Worm (Caenorhabditis elegans) whole organism, young adult: ENCODE results near the gene efl-1.

ENCODE experiments used
- B0261.1 ChIP-seq: sonication (generic microtip); optimal IDR thresholded peaks from 2 replicates; lab custom pipeline; 2016; ENCODE audit warnings: mild to moderate bottlenecking, missing genetic modification characterization, moderate library complexity, missing compliant biosample characterization
- F23B12.7 ChIP-seq: sonication (generic microtip); optimal IDR thresholded peaks from 2 replicates; lab custom pipeline; 2017; ENCODE audit warnings: missing genetic modification characterization, mild to moderate bottlenecking, missing compliant biosample characterization, antibody characterized with exemption, moderate library complexity; ENCODE audit not compliant: insufficient read depth
- F39B2.1 ChIP-seq: fragments of 200-800 bp; sonication (Bioruptor generic); IDR thresholded peaks from 2 replicates; pipeline ENCODE4 v1.3.6; 2022; ENCODE audit warnings: missing genetic modification reagents, missing genetic modification characterization, missing compliant biosample characterization
- F55B11.4 ChIP-seq: sonication (generic microtip); optimal IDR thresholded peaks from 2 replicates; lab custom pipeline; 2016; ENCODE audit warnings: missing compliant biosample characterization, missing genetic modification characterization, borderline replicate concordance; ENCODE audit not compliant: insufficient read depth
- F57C9.4 ChIP-seq: sonication (generic microtip); optimal IDR thresholded peaks from 2 replicates; lab custom pipeline; 2017; ENCODE audit warnings: mild to moderate bottlenecking, missing genetic modification characterization, missing compliant biosample characterization
- Y53G8AR.9 ChIP-seq: fragments of 200-800 bp; sonication (Bioruptor generic); conservative IDR thresholded peaks from 2 replicates; pipeline ENCODE4 v1.3.6; 2022; ENCODE audit warnings: missing genetic modification reagents, missing genetic modification characterization, missing compliant biosample characterization
- Y67H2A.10 ChIP-seq: fragments of 200-800 bp; sonication (Bioruptor generic); conservative IDR thresholded peaks from 2 replicates; pipeline ENCODE4 v1.3.6; 2022; ENCODE audit warnings: missing genetic modification reagents, missing genetic modification characterization, missing compliant biosample characterization
- athp-1 ChIP-seq: sonication (generic microtip); optimal IDR thresholded peaks from 2 replicates; lab custom pipeline; 2017; ENCODE audit warnings: mild to moderate bottlenecking, missing genetic modification characterization, missing compliant biosample characterization
- attf-3 ChIP-seq: fragments of 200-800 bp; sonication (Bioruptor generic); conservative IDR thresholded peaks from 2 replicates; pipeline ENCODE4 v1.3.6; 2022; ENCODE audit warnings: missing genetic modification reagents, missing genetic modification characterization, missing compliant biosample characterization
- attf-5 ChIP-seq: fragments of 200-800 bp; sonication (Bioruptor generic); optimal IDR thresholded peaks from 2 replicates; lab custom pipeline; 2018; ENCODE audit warnings: mild to moderate bottlenecking, missing genetic modification characterization, missing compliant biosample characterization
- attf-6 ChIP-seq: fragments of 200-800 bp; sonication (Bioruptor generic); IDR thresholded peaks from 2 replicates; pipeline ENCODE4 v1.3.6; 2022; ENCODE audit warnings: missing genetic modification reagents, missing genetic modification characterization, missing compliant biosample characterization
- ceh-100 ChIP-seq: fragments of 200-800 bp; sonication (Bioruptor generic); IDR thresholded peaks from 2 replicates; pipeline ENCODE4 v1.3.6; 2022; ENCODE audit warnings: missing genetic modification reagents, missing genetic modification characterization, missing compliant biosample characterization
- die-1 ChIP-seq: sonication (generic microtip); optimal IDR thresholded peaks from 2 replicates; lab custom pipeline; 2016; ENCODE audit warnings: missing genotype, mild to moderate bottlenecking, missing genetic modification characterization, missing compliant biosample characterization
- dox-1 ChIP-seq: fragments of 200-800 bp; sonication (Bioruptor generic); IDR thresholded peaks from 2 replicates; pipeline ENCODE4 v1.3.6; 2022; ENCODE audit warnings: missing genetic modification reagents, missing genetic modification characterization, missing compliant biosample characterization
- dpff-1 ChIP-seq: sonication (generic microtip); optimal IDR thresholded peaks from 2 replicates; lab custom pipeline; 2017; ENCODE audit warnings: mild to moderate bottlenecking, missing genetic modification characterization, missing compliant biosample characterization
- ekl-4 ChIP-seq: fragments of 200-800 bp; sonication (Bioruptor generic); IDR thresholded peaks from 2 replicates; pipeline ENCODE4 v1.3.6; 2022; ENCODE audit warnings: missing genetic modification reagents, missing genetic modification characterization, missing compliant biosample characterization
- him-1 ChIP-seq: sonication (generic microtip); optimal IDR thresholded peaks from 2 replicates; lab custom pipeline; 2016; ENCODE audit warnings: missing genotype, missing genetic modification reagents, missing genetic modification characterization, missing compliant biosample characterization
- hlh-12 ChIP-seq: sonication (generic microtip); optimal IDR thresholded peaks from 2 replicates; lab custom pipeline; 2016; ENCODE audit warnings: missing genetic modification characterization, missing compliant biosample characterization
- hlh-26 ChIP-seq: fragments of 200-800 bp; sonication (Bioruptor generic); conservative IDR thresholded peaks from 2 replicates; pipeline ENCODE4 v1.3.6; 2022; ENCODE audit warnings: missing genetic modification reagents, missing genetic modification characterization, missing compliant biosample characterization
- hmg-20 ChIP-seq: fragments of 200-800 bp; sonication (Bioruptor generic); IDR thresholded peaks from 2 replicates; pipeline ENCODE4 v1.3.6; 2022; ENCODE audit warnings: missing genetic modification reagents, missing genetic modification characterization, missing compliant biosample characterization
- hsf-1 ChIP-seq: fragments of 200-800 bp; sonication (Bioruptor generic); IDR thresholded peaks from 2 replicates; pipeline ENCODE4 v1.3.6; 2022; ENCODE audit warnings: missing genetic modification reagents, missing genetic modification characterization, missing compliant biosample characterization
- let-607 ChIP-seq, 2 experiments: fragments of 200-800 bp in 1 of 2; sonication (Bioruptor generic) in 1 of 2; sonication (generic microtip) in 1 of 2; optimal IDR thresholded peaks; 2 replicates each; lab custom pipeline; 2016 to 2018; ENCODE audit warnings: mild to moderate bottlenecking in 2 of 2, missing compliant biosample characterization in 2 of 2, missing genetic modification characterization in 2 of 2, moderate library complexity in 2 of 2, missing genotype in 1 of 2
- lin-26 ChIP-seq: fragments of 200-800 bp; sonication (Bioruptor generic); IDR thresholded peaks from 2 replicates; pipeline ENCODE4 v1.3.6; 2022; ENCODE audit warnings: missing genetic modification reagents, missing genetic modification characterization, missing compliant biosample characterization
- lin-54 ChIP-seq: fragments of 200-800 bp; sonication (Bioruptor generic); optimal IDR thresholded peaks from 2 replicates; lab custom pipeline; 2018; ENCODE audit warnings: mild to moderate bottlenecking, missing genetic modification characterization, missing compliant biosample characterization
- lsy-27 ChIP-seq: sonication (generic microtip); optimal IDR thresholded peaks from 2 replicates; lab custom pipeline; 2017; ENCODE audit warnings: missing genetic modification characterization, mild to moderate bottlenecking, missing compliant biosample characterization, antibody characterized with exemption, missing genotype, borderline replicate concordance; ENCODE audit not compliant: insufficient read depth
- madf-3 ChIP-seq: fragments of 200-800 bp; sonication (Bioruptor generic); IDR thresholded peaks from 2 replicates; pipeline ENCODE4 v1.3.6; 2022; ENCODE audit warnings: missing genetic modification reagents, missing genetic modification characterization, missing compliant biosample characterization
- madf-6 ChIP-seq: fragments of 200-800 bp; sonication (Bioruptor generic); IDR thresholded peaks from 2 replicates; pipeline ENCODE4 v1.3.6; 2022; ENCODE audit warnings: missing genetic modification reagents, missing genetic modification characterization, missing compliant biosample characterization
- mes-4 ChIP-seq: sonication (generic microtip); optimal IDR thresholded peaks from 2 replicates; lab custom pipeline; 2016; ENCODE audit warnings: missing genotype, missing genetic modification characterization, missing compliant biosample characterization
- mxl-1 ChIP-seq: sonication (generic microtip); optimal IDR thresholded peaks from 2 replicates; lab custom pipeline; 2016; ENCODE audit warnings: missing genetic modification characterization, missing compliant biosample characterization
- nhr-179 ChIP-seq: sonication (generic microtip); optimal IDR thresholded peaks from 2 replicates; lab custom pipeline; 2016; ENCODE audit warnings: mild to moderate bottlenecking, missing genetic modification characterization, missing compliant biosample characterization
- nhr-90 ChIP-seq: sonication (generic microtip); optimal IDR thresholded peaks from 2 replicates; lab custom pipeline; 2016; ENCODE audit warnings: missing genotype, mild to moderate bottlenecking, missing genetic modification characterization, missing compliant biosample characterization
- rpc-1 ChIP-seq, 2 experiments: fragments of 150-350 bp in 1 of 2; sonication (generic microtip) in 1 of 2; optimal IDR thresholded peaks; 2 replicates each; lab custom pipeline; 2014 to 2018; ENCODE audit warnings: missing biosample characterization in 1 of 2, missing genetic modification characterization in 1 of 2, missing genetic modification reagents in 1 of 2, missing genotype in 1 of 2
- snpc-1.1 ChIP-seq: sonication (generic microtip); optimal IDR thresholded peaks from 2 replicates; lab custom pipeline; 2017; ENCODE audit warnings: missing genetic modification characterization, mild to moderate bottlenecking, missing compliant biosample characterization, antibody characterized with exemption, moderate library complexity, missing genotype, missing genetic modification reagents; ENCODE audit not compliant: insufficient read depth
- snpc-1.3 ChIP-seq: sonication (generic microtip); optimal IDR thresholded peaks from 2 replicates; lab custom pipeline; 2017; ENCODE audit warnings: missing genetic modification characterization, mild to moderate bottlenecking, missing compliant biosample characterization, antibody characterized with exemption, moderate library complexity, missing genotype, missing genetic modification reagents; ENCODE audit not compliant: insufficient read depth
- snpc-3.4 ChIP-seq: sonication (generic microtip); optimal IDR thresholded peaks from 2 replicates; lab custom pipeline; 2017; ENCODE audit warnings: missing genetic modification characterization, mild to moderate bottlenecking, missing compliant biosample characterization, antibody characterized with exemption, moderate library complexity, missing genotype, missing genetic modification reagents
- tbx-9 ChIP-seq: sonication (generic microtip); optimal IDR thresholded peaks from 2 replicates; lab custom pipeline; 2016; ENCODE audit warnings: borderline replicate concordance, missing genetic modification characterization, inconsistent platforms, missing compliant biosample characterization
- unc-62 ChIP-seq: fragments of 150-350 bp; optimal IDR thresholded peaks from 2 replicates; lab custom pipeline; 2014; ENCODE audit warnings: missing biosample characterization, missing genetic modification reagents, missing genetic modification characterization
- zfh-2 ChIP-seq: fragments of 200-800 bp; sonication (Bioruptor generic); conservative IDR thresholded peaks from 2 replicates; pipeline ENCODE4 v1.3.6; 2022; ENCODE audit warnings: missing genetic modification reagents, missing genetic modification characterization, missing compliant biosample characterization
- ztf-22 ChIP-seq: fragments of 200-800 bp; sonication (Bioruptor generic); optimal IDR thresholded peaks from 2 replicates; lab custom pipeline; 2018; ENCODE audit warnings: mild to moderate bottlenecking, missing genetic modification characterization, moderate library complexity, missing compliant biosample characterization
- ztf-25 ChIP-seq: fragments of 200-800 bp; sonication (Bioruptor generic); IDR thresholded peaks from 2 replicates; pipeline ENCODE4 v1.3.6; 2022; ENCODE audit warnings: missing genetic modification reagents, missing genetic modification characterization, missing compliant biosample characterization
- ztf-26 ChIP-seq: sonication (generic microtip); optimal IDR thresholded peaks from 2 replicates; lab custom pipeline; 2017; ENCODE audit warnings: missing genetic modification characterization, missing compliant biosample characterization
- ztf-28 ChIP-seq: fragments of 200-800 bp; sonication (Bioruptor generic); IDR thresholded peaks from 2 replicates; pipeline ENCODE4 v1.3.6; 2022; ENCODE audit warnings: missing genetic modification reagents, missing genetic modification characterization, missing compliant biosample characterization

Gene efl-1

ce11 chrV:16992383-16992782, 26.9 kb upstream of the efl-1 start:
- TF ChIP-seq attf-6 (GFP tag; lab: Robert Waterston, UW) (no peak), snpc-1.1 (tag; lab: Kevin White, UChicago) (no peak), mes-4 (tag; lab: Kevin White, UChicago) (no peak), him-1 (no peak), attf-5 (GFP tag; lab: Kevin White, UChicago) (no peak), zfh-2 (GFP tag; lab: Robert Waterston, UW) (peak; percentile 67)

- TF ChIP-seq lin-26 (no peak), snpc-1.3 (no peak), nhr-90 (tag; lab: Kevin White, UChicago) (no peak), F39B2.1 (GFP tag; lab: Robert Waterston, UW) (no peak), ztf-22 (no peak), him-1 (no peak)
Observed at ce11 chrV:16991734-16992133, 26.3 kb upstream of the efl-1 start, which contains the start of gene srz-95. Gene srz-95, plus strand, starts transcription at chrV:16992034.

ce11 chrV:16988614-16989013, 23.1 kb upstream of the efl-1 start, which contains the start of gene Y102A5C.27:
Gene Y102A5C.27, minus strand, starts transcription at chrV:16988714.
- no peak for TF ChIP-seq Y53G8AR.9 (GFP tag; lab: Robert Waterston, UW)
- TF ChIP-seq, all 124 proteins: peak for 0

ce11 chrV:16987783-16988182, 22.3 kb upstream of the efl-1 start:
- no peak for TF ChIP-seq lin-54 (GFP tag; lab: Kevin White, UChicago)
- no peak for TF ChIP-seq madf-6 (GFP tag; lab: Robert Waterston, UW)
- TF ChIP-seq ekl-4, result no peak
- TF ChIP-seq F55B11.4 (tag; lab: Kevin White, UChicago), result no peak
- no peak for TF ChIP-seq athp-1 (tag; lab: Kevin White, UChicago)
- no peak for TF ChIP-seq nhr-179 (tag; lab: Kevin White, UChicago)
- TF ChIP-seq dox-1 (GFP tag; lab: Robert Waterston, UW), result no peak
- no peak for TF ChIP-seq rpc-1 (optimal IDR thresholded peaks at IDR 0.05; lab: Kevin White, UChicago)
- no peak for TF ChIP-seq rpc-1 (tag; optimal IDR thresholded peaks at IDR 0.05; lab: Kevin White, UChicago)
- TF ChIP-seq B0261.1 (tag; lab: Kevin White, UChicago), result no peak
- TF ChIP-seq attf-3 (GFP tag; lab: Robert Waterston, UW), result no peak
- TF ChIP-seq madf-3, result no peak
- TF ChIP-seq ceh-100 (GFP tag; lab: Robert Waterston, UW), result no peak
- no peak for TF ChIP-seq dpff-1
- no peak for TF ChIP-seq die-1
- no peak for TF ChIP-seq hlh-26 (GFP tag; lab: Robert Waterston, UW)
- no peak for TF ChIP-seq let-607 (tag; optimal IDR thresholded peaks at IDR 0.05; lab: Kevin White, UChicago)
- TF ChIP-seq lin-26, result no peak
- TF ChIP-seq lsy-27, result no peak

- no peak for TF ChIP-seq unc-62 (GFP tag; lab: Kevin White, UChicago)
- no peak for TF ChIP-seq snpc-3.4 (tag; lab: Kevin White, UChicago)
- TF ChIP-seq Y67H2A.10, result no peak
- no peak for TF ChIP-seq hsf-1 (GFP tag; lab: Robert Waterston, UW)
- TF ChIP-seq ztf-25 (GFP tag; lab: Robert Waterston, UW), result no peak
- no peak for TF ChIP-seq him-1
- no peak for TF ChIP-seq tbx-9 (tag; lab: Kevin White, UChicago)
- TF ChIP-seq F23B12.7 (tag; lab: Kevin White, UChicago), result no peak
- no peak for TF ChIP-seq dpff-1
- no peak for TF ChIP-seq mxl-1
- no peak for TF ChIP-seq hlh-12 (tag; lab: Kevin White, UChicago)
- no peak for TF ChIP-seq ztf-26 (tag; lab: Kevin White, UChicago)
- no peak for TF ChIP-seq ztf-28
- no peak for TF ChIP-seq hmg-20 (GFP tag; lab: Robert Waterston, UW)
- no peak for TF ChIP-seq F57C9.4
- TF ChIP-seq nhr-90 (tag; lab: Kevin White, UChicago), result no peak
Observed at ce11 chrV:16987035-16987434, 21.6 kb upstream of the efl-1 start, which contains the start of gene Y102A5C.40. Gene Y102A5C.40, minus strand, starts transcription at chrV:16987135.
